Worm (Caenorhabditis elegans) whole organism, L2 larva: ENCODE data around the gene dnj-20.

Experiments used
- C34F6.9 ChIP-seq: fragments of 150-350 bp; optimal IDR thresholded peaks from 2 replicates; lab custom pipeline; 2014; ENCODE audit warnings: missing biosample characterization, missing genetic modification characterization
- F13H6.1 ChIP-seq: sonication (generic microtip); optimal IDR thresholded peaks from 2 replicates; lab custom pipeline; 2016; ENCODE audit warnings: missing genetic modification characterization, missing compliant biosample characterization
- R02D3.7 ChIP-seq: fragments of 150-350 bp; optimal IDR thresholded peaks from 2 replicates; lab custom pipeline; 2014; ENCODE audit warnings: missing biosample characterization, missing genetic modification characterization
- Y55F3AM.14 ChIP-seq: fragments of 200-800 bp; sonication (Bioruptor generic); optimal IDR thresholded peaks from 2 replicates; lab custom pipeline; 2018; ENCODE audit warnings: mild to moderate bottlenecking, missing genetic modification characterization, missing compliant biosample characterization
- alr-1 ChIP-seq: fragments of 150-350 bp; optimal IDR thresholded peaks from 2 replicates; lab custom pipeline; 2014; ENCODE audit warnings: missing biosample characterization, missing genetic modification characterization
- aly-2 ChIP-seq: fragments of 150-350 bp; optimal IDR thresholded peaks from 2 replicates; lab custom pipeline; 2014; ENCODE audit warnings: missing biosample characterization, missing genetic modification characterization
- ama-1 ChIP-seq: fragments of 150-350 bp; optimal IDR thresholded peaks from 2 replicates; lab custom pipeline; 2018; ENCODE audit warnings: inconsistent platforms
- blmp-1 ChIP-seq: sonication (generic microtip); optimal IDR thresholded peaks from 2 replicates; lab custom pipeline; 2017; ENCODE audit warnings: missing genetic modification characterization, mild to moderate bottlenecking, missing compliant biosample characterization, antibody characterized with exemption, moderate library complexity; ENCODE audit not compliant: insufficient read depth
- ceh-16 ChIP-seq: fragments of 150-350 bp; optimal IDR thresholded peaks from 2 replicates; lab custom pipeline; 2014; ENCODE audit warnings: missing biosample characterization, missing genetic modification characterization
- crh-2 ChIP-seq: sonication (generic microtip); optimal IDR thresholded peaks from 2 replicates; lab custom pipeline; 2017; ENCODE audit warnings: missing biosample characterization, missing genetic modification characterization
- dmd-4 ChIP-seq: sonication (generic microtip); optimal IDR thresholded peaks from 2 replicates; lab custom pipeline; 2017; ENCODE audit warnings: missing biosample characterization, missing genetic modification characterization
- elt-1 ChIP-seq: fragments of 150-350 bp; optimal IDR thresholded peaks from 2 replicates; lab custom pipeline; 2014; ENCODE audit warnings: missing biosample characterization, missing genetic modification characterization
- fos-1 ChIP-seq: fragments of 150-350 bp; optimal IDR thresholded peaks from 2 replicates; lab custom pipeline; 2014; ENCODE audit warnings: missing biosample characterization, missing genetic modification characterization
- gmeb-1 ChIP-seq: fragments of 150-350 bp; optimal IDR thresholded peaks from 2 replicates; lab custom pipeline; 2014; ENCODE audit warnings: missing biosample characterization, missing genetic modification characterization
- lin-13 ChIP-seq: fragments of 150-350 bp; optimal IDR thresholded peaks from 2 replicates; lab custom pipeline; 2014; ENCODE audit warnings: missing biosample characterization, missing genetic modification reagents, missing genetic modification characterization
- lin-39 ChIP-seq: fragments of 150-350 bp; optimal IDR thresholded peaks from 2 replicates; lab custom pipeline; 2014; ENCODE audit warnings: missing biosample characterization, missing genetic modification reagents, missing genetic modification characterization
- lsy-2 ChIP-seq, 2 experiments: fragments of 150-350 bp in 1 of 2; sonication (generic microtip) in 1 of 2; optimal IDR thresholded peaks; 2 replicates each; lab custom pipeline; 2014 to 2017; ENCODE audit warnings: missing biosample characterization in 2 of 2, missing genetic modification characterization in 2 of 2
- mab-5 ChIP-seq: fragments of 150-350 bp; optimal IDR thresholded peaks from 2 replicates; lab custom pipeline; 2014; ENCODE audit warnings: missing biosample characterization, missing genetic modification characterization
- mbf-1 ChIP-seq: sonication (generic microtip); optimal IDR thresholded peaks from 2 replicates; lab custom pipeline; 2017; ENCODE audit warnings: missing biosample characterization, missing genetic modification characterization
- mdl-1 ChIP-seq, 2 experiments: fragments of 150-350 bp in 1 of 2; sonication (generic microtip) in 1 of 2; optimal IDR thresholded peaks; 2 replicates each; lab custom pipeline; 2017; ENCODE audit warnings: missing biosample characterization in 2 of 2, missing genetic modification characterization in 2 of 2
- nhr-10 ChIP-seq: sonication (generic microtip); optimal IDR thresholded peaks from 2 replicates; lab custom pipeline; 2017; ENCODE audit warnings: missing biosample characterization, missing genetic modification characterization
- nhr-129 ChIP-seq: fragments of 150-350 bp; optimal IDR thresholded peaks from 2 replicates; lab custom pipeline; 2014; ENCODE audit warnings: missing biosample characterization, missing genetic modification characterization
- nhr-23 ChIP-seq: fragments of 150-350 bp; optimal IDR thresholded peaks from 2 replicates; lab custom pipeline; 2014; ENCODE audit warnings: missing biosample characterization, missing genetic modification reagents, missing genetic modification characterization
- nhr-237 ChIP-seq: fragments of 150-350 bp; optimal IDR thresholded peaks from 2 replicates; lab custom pipeline; 2014; ENCODE audit warnings: missing biosample characterization, missing genetic modification characterization
- nhr-25 ChIP-seq: fragments of 150-350 bp; sonication (generic microtip); optimal IDR thresholded peaks from 3 replicates; lab custom pipeline; 2014; ENCODE audit warnings: missing biosample characterization, missing genetic modification characterization
- peb-1 ChIP-seq: fragments of 150-350 bp; optimal IDR thresholded peaks from 2 replicates; lab custom pipeline; 2014; ENCODE audit warnings: missing biosample characterization, missing genetic modification characterization
- skn-1 ChIP-seq: sonication (generic microtip); optimal IDR thresholded peaks from 2 replicates; lab custom pipeline; 2017; ENCODE audit warnings: missing biosample characterization, missing genetic modification characterization
- sma-3 ChIP-seq: sonication (generic microtip); optimal IDR thresholded peaks from 2 replicates; lab custom pipeline; 2016; ENCODE audit warnings: missing genetic modification reagents, missing genetic modification characterization, missing compliant biosample characterization
- sma-9 ChIP-seq, 2 experiments: fragments of 150-350 bp in 1 of 2; sonication (generic microtip) in 1 of 2; optimal IDR thresholded peaks; 2 replicates each; lab custom pipeline; 2014 to 2016; ENCODE audit warnings: missing genetic modification characterization in 2 of 2, mild to moderate bottlenecking in 1 of 2, missing biosample characterization in 1 of 2, missing compliant biosample characterization in 1 of 2, missing genetic modification reagents in 1 of 2, moderate library complexity in 1 of 2
- snpc-4 ChIP-seq: fragments of 150-350 bp; optimal IDR thresholded peaks from 2 replicates; lab custom pipeline; 2014; ENCODE audit warnings: missing biosample characterization, missing genetic modification characterization
- unc-55 ChIP-seq: fragments of 150-350 bp; sonication (generic microtip); optimal IDR thresholded peaks from 3 replicates; lab custom pipeline; 2014; ENCODE audit warnings: missing biosample characterization, missing genetic modification reagents, missing genetic modification characterization
- unc-62 ChIP-seq: fragments of 150-350 bp; optimal IDR thresholded peaks from 2 replicates; lab custom pipeline; 2014; ENCODE audit warnings: missing biosample characterization, missing genetic modification reagents, missing genetic modification characterization
- ztf-1 ChIP-seq: fragments of 200-800 bp; sonication (Bioruptor generic); conservative IDR thresholded peaks from 2 replicates; pipeline ENCODE4 v1.3.6; 2022; ENCODE audit warnings: missing genetic modification characterization, missing compliant biosample characterization
- ztf-11 ChIP-seq: sonication (generic microtip); optimal IDR thresholded peaks from 2 replicates; lab custom pipeline; 2017; ENCODE audit warnings: missing biosample characterization, missing genetic modification characterization

dnj-20 gene

DNA sequence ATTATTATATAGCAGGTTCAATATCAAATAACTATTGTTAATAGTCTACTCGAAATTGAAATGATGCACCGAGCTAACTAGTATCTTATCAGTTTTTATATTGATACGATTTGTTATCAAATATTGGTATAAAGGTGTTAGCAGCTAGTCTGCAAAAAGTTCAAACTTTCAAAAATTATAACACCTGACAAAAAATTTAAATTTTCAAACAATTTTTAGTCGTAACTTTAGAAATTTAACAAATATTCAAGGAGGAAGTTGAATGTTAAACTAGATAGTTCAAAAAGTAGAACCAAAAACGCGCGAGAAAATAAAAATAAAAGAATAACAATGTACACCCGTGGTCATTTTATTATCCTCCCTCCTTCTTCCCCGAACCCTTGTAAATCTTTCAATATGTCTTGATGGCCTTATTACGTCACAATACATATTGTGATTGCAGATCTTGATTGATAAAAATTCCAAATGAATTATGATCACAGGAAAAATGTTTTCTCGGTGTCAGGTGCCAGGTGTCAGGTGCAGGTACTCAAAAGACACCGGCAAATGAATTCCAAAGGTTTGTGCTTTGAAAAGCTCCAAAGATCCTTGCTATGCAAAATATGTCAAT is 31.7 kb upstream of the dnj-20 start, which contains the start of gene ZK1307.1:
ZK1307.1 (minus strand) TSS at position 51 of the 610 bp plus-strand sequence.
- TF ChIP-seq nhr-129 (tag; lab: Kevin White, UChicago) (peak; percentile 18), nhr-237 (tag; lab: Kevin White, UChicago) (no peak), blmp-1 (tag; lab: Kevin White, UChicago) (no peak), mab-5 (no peak), sma-9 (GFP tag; optimal IDR thresholded peaks at IDR 0.05; lab: Kevin White, UChicago) (peak; percentile 17), sma-9 (tag; optimal IDR thresholded peaks at IDR 0.05; lab: Kevin White, UChicago) (no peak)

DNA sequence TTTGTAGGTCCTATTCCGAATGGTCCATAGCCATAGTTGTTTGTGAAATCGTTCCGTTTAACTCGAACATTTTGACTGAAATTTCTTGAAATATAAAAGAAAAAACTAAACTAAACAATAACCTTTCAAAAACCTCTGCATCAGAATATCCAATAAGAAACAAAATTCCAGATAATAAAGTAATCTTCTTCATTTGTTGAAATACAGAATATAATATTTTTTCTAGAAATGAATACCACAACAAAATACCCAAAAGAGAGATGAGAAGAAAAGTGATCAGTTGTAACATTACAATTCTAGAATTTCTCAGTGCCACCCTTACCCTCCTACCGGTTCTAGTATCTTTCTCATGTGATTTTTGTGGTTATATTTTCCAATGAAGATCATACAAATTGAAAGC is 29.7 kb upstream of the dnj-20 start, which contains the start of gene ZK1307.2:
ZK1307.2 (minus strand) TSS at position 274 of the 400 bp plus-strand sequence.
- TF ChIP-seq skn-1 (tag; lab: Kevin White, UChicago) (no peak), nhr-25 (tag; lab: Kevin White, UChicago) (peak; percentile 32)

DNA sequence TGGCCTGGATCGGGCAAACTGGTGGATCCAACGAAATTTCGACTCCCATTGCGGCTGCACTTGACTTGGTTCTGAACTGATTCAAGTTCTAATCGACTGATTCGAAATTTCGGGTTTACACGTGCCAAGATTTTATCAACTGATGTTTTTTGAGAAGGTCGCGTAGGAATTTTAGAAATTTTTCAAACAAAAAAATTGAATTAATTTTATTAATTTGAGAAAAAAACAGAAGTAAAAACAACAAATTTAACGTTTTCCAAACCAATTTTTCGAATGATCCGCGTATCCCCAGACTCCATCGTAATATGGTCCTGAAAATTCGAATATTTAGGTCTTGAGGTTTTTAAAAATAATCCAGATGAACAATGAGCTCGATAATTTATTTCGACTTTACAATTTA is 28.9 kb upstream of the dnj-20 start, which contains the start of gene ZK1307.3:
ZK1307.3 (minus strand) TSS at position 101 of the 400 bp plus-strand sequence.
- no peak for TF ChIP-seq nhr-25 (tag; lab: Kevin White, UChicago)
- no peak for TF ChIP-seq skn-1 (tag; lab: Kevin White, UChicago)

DNA sequence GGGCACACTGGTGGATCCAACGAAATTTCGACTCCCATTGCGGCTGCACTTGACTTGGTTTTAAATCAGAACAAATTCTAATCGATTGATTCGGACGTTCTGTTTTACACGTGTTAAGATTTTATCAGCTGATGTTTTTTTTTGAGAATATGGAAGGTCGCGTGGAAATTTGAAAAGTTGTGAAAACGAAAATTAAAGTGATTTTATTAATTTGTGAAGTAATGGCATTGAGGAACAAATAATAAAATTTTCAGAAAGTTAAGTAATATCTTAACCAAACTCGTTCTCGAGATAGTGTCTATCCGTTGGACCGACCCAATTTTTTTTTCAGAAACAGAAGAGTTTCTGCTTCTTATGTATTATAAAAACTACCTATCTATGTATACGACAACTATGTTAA is 27.7 kb upstream of the dnj-20 start, which contains the start of gene ZK1307.4:
ZK1307.4 (minus strand) TSS at position 101 of the 400 bp plus-strand sequence.
- TF ChIP-seq alr-1: no peak
- no peak for TF ChIP-seq sma-9 (GFP tag; optimal IDR thresholded peaks at IDR 0.05; lab: Kevin White, UChicago)
- no peak for TF ChIP-seq sma-9 (tag; optimal IDR thresholded peaks at IDR 0.05; lab: Kevin White, UChicago)
- TF ChIP-seq ceh-16 (tag; lab: Kevin White, UChicago): no peak
- no peak for TF ChIP-seq lin-13 (GFP tag; lab: Kevin White, UChicago)
- no peak for TF ChIP-seq fos-1 (tag; lab: Kevin White, UChicago)
- no peak for TF ChIP-seq nhr-129 (tag; lab: Kevin White, UChicago)
- TF ChIP-seq nhr-25 (tag; lab: Kevin White, UChicago): no peak
- no peak for TF ChIP-seq R02D3.7 (tag; lab: Kevin White, UChicago)
- TF ChIP-seq unc-55 (GFP tag; lab: Kevin White, UChicago): no peak
- no peak for TF ChIP-seq mdl-1 (tag; optimal IDR thresholded peaks at IDR 0.05; lab: Kevin White, UChicago)
- TF ChIP-seq blmp-1 (tag; lab: Kevin White, UChicago): no peak
- no peak for TF ChIP-seq ztf-1
- TF ChIP-seq lsy-2 (tag; optimal IDR thresholded peaks at IDR 0.05; lab: Kevin White, UChicago): no peak
- no peak for TF ChIP-seq dmd-4
- TF ChIP-seq nhr-23: no peak
- no peak for TF ChIP-seq aly-2
- TF ChIP-seq lin-39 (tag; lab: Kevin White, UChicago): no peak
- TF ChIP-seq sma-3: no peak

DNA sequence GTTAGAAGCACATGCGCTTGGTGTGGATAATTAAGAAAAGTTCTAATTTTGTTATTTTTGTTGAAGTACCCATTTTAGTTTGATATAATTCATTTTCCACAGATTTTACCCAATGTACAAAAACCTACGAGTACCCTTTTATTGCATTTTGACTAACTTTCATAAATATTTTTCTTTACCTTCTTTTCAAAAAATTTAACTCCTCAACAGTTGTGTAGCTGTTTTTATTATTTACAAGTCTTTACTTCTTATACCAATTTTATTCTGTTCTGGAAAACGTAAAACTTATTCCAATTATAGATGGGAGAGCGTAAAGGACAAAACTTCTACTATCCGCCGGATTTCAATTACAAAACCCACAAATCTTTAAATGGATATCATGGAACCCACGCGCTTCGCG is 25.2 kb upstream of the dnj-20 start, which contains the start of gene ZK1307.9:
ZK1307.9 (plus strand) TSS at position 301 of the 400 bp plus-strand sequence.
- no peak for TF ChIP-seq fos-1 (tag; lab: Kevin White, UChicago)
- no peak for TF ChIP-seq lin-39 (tag; lab: Kevin White, UChicago)
- no peak for TF ChIP-seq unc-62
- TF ChIP-seq peb-1 (tag; lab: Kevin White, UChicago): no peak
- no peak for TF ChIP-seq blmp-1 (tag; lab: Kevin White, UChicago)
- no peak for TF ChIP-seq ama-1 (lab: Kevin White, UChicago)

DNA sequence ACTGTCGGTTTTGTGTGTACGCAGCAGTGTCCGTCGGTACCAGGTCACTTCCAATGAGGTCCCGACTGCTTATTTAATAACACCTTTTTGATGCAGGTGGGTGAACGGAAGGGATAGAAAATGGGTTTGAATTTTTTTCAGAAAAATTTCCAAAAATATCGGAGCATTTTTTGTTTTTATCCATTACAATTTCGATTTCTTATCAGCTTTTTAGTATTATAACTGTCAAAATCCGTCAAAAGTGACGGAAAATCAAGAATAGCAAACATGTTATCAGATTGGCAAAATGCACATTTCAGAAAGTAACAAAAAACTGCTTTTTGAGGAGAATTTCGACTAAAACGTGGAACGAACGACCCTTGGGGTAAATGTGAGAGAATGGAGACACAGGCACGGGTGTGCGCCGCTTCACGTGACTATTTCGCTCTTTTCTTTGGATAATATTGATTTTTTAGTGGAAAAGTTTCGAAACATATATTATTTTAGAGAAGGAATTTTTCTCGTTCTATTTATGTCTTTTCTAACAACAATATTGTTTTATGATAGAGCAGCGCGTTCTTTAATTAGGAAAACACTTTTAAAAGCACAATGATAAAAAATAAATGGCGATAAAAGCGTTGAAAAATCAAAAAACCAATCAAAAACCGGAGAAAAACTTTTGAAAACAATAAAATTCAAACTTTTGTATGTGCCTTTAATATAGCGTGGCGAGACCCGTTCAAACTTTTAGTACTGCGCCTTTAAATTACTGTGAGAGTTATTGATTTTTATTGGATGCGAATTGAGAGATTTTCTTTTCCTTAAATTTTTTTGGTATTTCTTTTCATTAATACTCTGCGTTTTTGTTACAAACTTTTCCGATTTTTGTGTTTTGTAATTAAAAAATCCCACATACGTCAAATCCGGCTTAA is 23.2 kb upstream of the dnj-20 start, which contains the start of gene sqv-8:
sqv-8 (plus strand) TSS at position 51 of the 911 bp plus-strand sequence.
- TF ChIP-seq R02D3.7 (tag; lab: Kevin White, UChicago): no peak
- peak; percentile 27 for TF ChIP-seq nhr-129 (tag; lab: Kevin White, UChicago)
- peak; percentile 21 for TF ChIP-seq crh-2 (tag; lab: Kevin White, UChicago)
- TF ChIP-seq snpc-4: no peak
- TF ChIP-seq ztf-11: no peak
- no peak for TF ChIP-seq mab-5
- no peak for TF ChIP-seq nhr-25 (tag; lab: Kevin White, UChicago)
- no peak for TF ChIP-seq sma-3
- TF ChIP-seq mbf-1 (tag; lab: Kevin White, UChicago): no peak
- no peak for TF ChIP-seq nhr-23
- TF ChIP-seq fos-1 (tag; lab: Kevin White, UChicago): peak; percentile 16
- no peak for TF ChIP-seq gmeb-1 (tag; lab: Kevin White, UChicago)
- no peak for TF ChIP-seq F13H6.1 (tag; lab: Kevin White, UChicago)
- TF ChIP-seq C34F6.9: peak; percentile 82
- no peak for TF ChIP-seq nhr-10 (tag; lab: Kevin White, UChicago)
- TF ChIP-seq peb-1 (tag; lab: Kevin White, UChicago): no peak
- peak in 1 of 2 experiments; percentile 34 for TF ChIP-seq lsy-2 (tag; optimal IDR thresholded peaks at IDR 0.05; lab: Kevin White, UChicago)
- no peak for TF ChIP-seq elt-1
- peak; percentile 32 for TF ChIP-seq sma-9 (GFP tag; optimal IDR thresholded peaks at IDR 0.05; lab: Kevin White, UChicago)
- no peak for TF ChIP-seq sma-9 (tag; optimal IDR thresholded peaks at IDR 0.05; lab: Kevin White, UChicago)
- no peak for TF ChIP-seq Y55F3AM.14 (GFP tag; lab: Kevin White, UChicago)
- TF ChIP-seq unc-55 (GFP tag; lab: Kevin White, UChicago): peak; percentile 33
- no peak for TF ChIP-seq ztf-1
- no peak for TF ChIP-seq lin-39 (tag; lab: Kevin White, UChicago)
